Fruit fly (Drosophila melanogaster): ENCODE data around the gene CG34328.

The CG34328 gene

dm6 chrX:18407394-18407721 is 7.5 kb upstream of the CG34328 start (continued):
- TF ChIP-seq CG11247 (GFP tag; IDR thresholded peaks at IDR 0.05) (no peak), sens (GFP tag) (peak; percentile 84), D19A (tag; optimal IDR thresholded peaks at IDR 0.05) (no peak), CG3407 (GFP tag; optimal IDR thresholded peaks at IDR 0.05) (no peak), Scr (GFP tag; IDR thresholded peaks at IDR 0.05; ENCODE audit: partially characterized antibody) (no peak), NFAT (GFP tag; IDR thresholded peaks at IDR 0.05) (no peak), stwl (tag; optimal IDR thresholded peaks at IDR 0.05) (no peak), Bgb (GFP tag; IDR thresholded peaks at IDR 0.05; ENCODE audit: partially characterized antibody) (no peak), dimm (GFP tag; IDR thresholded peaks at IDR 0.05) (no peak), D19B (GFP tag; optimal IDR thresholded peaks at IDR 0.05) (no peak), MTF-1 (GFP tag; optimal IDR thresholded peaks at IDR 0.05; ENCODE audit: borderline replicate concordance) (no peak), ewg (GFP tag; optimal IDR thresholded peaks at IDR 0.05) (no peak), CG8924 (tag; optimal IDR thresholded peaks at IDR 0.05) (no peak), CG8281 (tag; optimal IDR thresholded peaks at IDR 0.05) (no peak), slou (GFP tag; optimal IDR thresholded peaks at IDR 0.05) (no peak), ac (GFP tag; optimal IDR thresholded peaks at IDR 0.05) (no peak), sc (optimal IDR thresholded peaks at IDR 0.05) (no peak), sc (GFP tag; optimal IDR thresholded peaks at IDR 0.05) (no peak), mld (GFP tag; IDR thresholded peaks at IDR 0.05; ENCODE audit: partially characterized antibody) (no peak), zfh2 (GFP tag; optimal IDR thresholded peaks at IDR 0.05) (no peak), ato (GFP tag; IDR thresholded peaks at IDR 0.05; ENCODE audit: partially characterized antibody) (no peak), seq (GFP tag; IDR thresholded peaks at IDR 0.05) (no peak), cwo (GFP tag; optimal IDR thresholded peaks at IDR 0.05) (no peak), schlank (tag; optimal IDR thresholded peaks at IDR 0.05) (peak; percentile 15), zfh1 (GFP tag; IDR thresholded peaks at IDR 0.05) (no peak), CG6683 (GFP tag; optimal IDR thresholded peaks at IDR 0.05) (no peak), Fer3 (tag; optimal IDR thresholded peaks at IDR 0.05) (peak; percentile 18), Nf-YA (GFP tag; IDR thresholded peaks at IDR 0.05) (no peak), CG2116 (GFP tag; optimal IDR thresholded peaks at IDR 0.05) (peak; percentile 4), oc (tag; optimal IDR thresholded peaks at IDR 0.05) (no peak), jumu (GFP tag; optimal IDR thresholded peaks at IDR 0.05) (no peak), bab2 (GFP tag; optimal IDR thresholded peaks at IDR 0.05) (peak; percentile 35), Rfx (GFP tag; IDR thresholded peaks at IDR 0.05) (no peak), CG17186 (GFP tag; optimal IDR thresholded peaks at IDR 0.05) (no peak), bbx (GFP tag; IDR thresholded peaks at IDR 0.05; ENCODE audit: partially characterized antibody) (no peak), Meics (GFP tag; optimal IDR thresholded peaks at IDR 0.05) (no peak), bowl (GFP tag; IDR thresholded peaks at IDR 0.05) (no peak), wor (GFP tag; IDR thresholded peaks at IDR 0.05) (no peak), CG17359 (tag; optimal IDR thresholded peaks at IDR 0.05) (no peak), CG9437 (GFP tag; optimal IDR thresholded peaks at IDR 0.05) (no peak), sisA (GFP tag; IDR thresholded peaks at IDR 0.05) (no peak), psq (GFP tag; optimal IDR thresholded peaks at IDR 0.05) (no peak), CG6689 (GFP tag; IDR thresholded peaks at IDR 0.05) (no peak), cato (GFP tag; optimal IDR thresholded peaks at IDR 0.05; ENCODE audit: borderline replicate concordance) (no peak), CG4730 (GFP tag; IDR thresholded peaks at IDR 0.05) (no peak), lab (GFP tag; optimal IDR thresholded peaks at IDR 0.05) (peak; percentile 27), wdn (GFP tag; IDR thresholded peaks at IDR 0.05) (no peak), CG8089 (GFP tag; optimal IDR thresholded peaks at IDR 0.05) (no peak), CG4854 (GFP tag; optimal IDR thresholded peaks at IDR 0.05) (no peak), CG32532 (GFP tag; IDR thresholded peaks at IDR 0.05) (peak; percentile 26; the same call in 1 of the 2 replicates), gcm (GFP tag; optimal IDR thresholded peaks at IDR 0.05) (no peak), kni (GFP tag; optimal IDR thresholded peaks at IDR 0.05) (no peak)

All from whole organism, embryonic.